Fruit fly (Drosophila melanogaster): ENCODE data around the gene Pino.
A peak's percentile ranks its signal among the peaks of the same experiment; 100 is the strongest.

Pino gene

dm6 chr2L:1118880-1119809, 9.6 kb downstream of the Pino start:
- TF ChIP-seq CG11617 (GFP tag; optimal IDR thresholded peaks at IDR 0.05) (peak; percentile 79), cnc (optimal IDR thresholded peaks at IDR 0.05) (no peak), toe (GFP tag; optimal IDR thresholded peaks at IDR 0.05) (peak; percentile 64), CG12768 (GFP tag; optimal IDR thresholded peaks at IDR 0.05) (peak; percentile 94), CG1620 (GFP tag; optimal IDR thresholded peaks at IDR 0.05) (peak; percentile 64), bab1 (GFP tag; optimal IDR thresholded peaks at IDR 0.05) (peak; percentile 49), CG7101 (tag; optimal IDR thresholded peaks at IDR 0.05) (peak; percentile 71), CG7045 (GFP tag; optimal IDR thresholded peaks at IDR 0.05) (peak; percentile 45), CG33017 (tag; optimal IDR thresholded peaks at IDR 0.05) (peak; percentile 70), Clk (GFP tag; optimal IDR thresholded peaks at IDR 0.05) (no peak), tj (GFP tag; optimal IDR thresholded peaks at IDR 0.05) (peak; percentile 63), Hr96 (GFP tag; optimal IDR thresholded peaks at IDR 0.05) (peak; percentile 57), Mnt (GFP tag; optimal IDR thresholded peaks at IDR 0.05) (peak; percentile 66), kay (GFP tag; ENCODE audit: borderline replicate concordance) (peak; percentile 97), pad (GFP tag; optimal IDR thresholded peaks at IDR 0.05) (peak; percentile 52), ovo (GFP tag; optimal IDR thresholded peaks at IDR 0.05) (peak; percentile 93), cic (GFP tag; optimal IDR thresholded peaks at IDR 0.05) (peak; percentile 78), CG5204 (GFP tag; optimal IDR thresholded peaks at IDR 0.05) (peak; percentile 77), CG14711 (tag; optimal IDR thresholded peaks at IDR 0.05) (peak; percentile 59), Crg-1 (GFP tag; optimal IDR thresholded peaks at IDR 0.05) (peak; percentile 49)

DNA sequence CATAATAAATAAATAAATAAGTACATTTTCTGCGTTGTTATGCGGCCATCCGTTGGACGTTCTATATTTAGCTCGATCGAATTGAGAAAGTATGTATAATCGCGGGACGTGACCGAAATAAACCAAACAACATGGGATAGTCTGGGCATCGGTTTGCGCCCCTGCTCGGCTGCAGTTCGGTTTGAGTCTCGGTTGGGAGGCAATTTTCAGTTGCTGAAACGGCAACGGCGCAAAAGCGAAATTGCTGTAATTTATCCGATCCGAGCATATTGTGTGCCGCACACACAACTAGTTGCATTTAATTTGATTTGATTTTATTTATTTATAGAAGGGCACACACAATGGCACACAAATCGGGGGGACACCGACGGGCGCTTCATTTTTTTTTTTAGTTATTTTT, 10.6 kb downstream of the Pino start:
- peak; percentile 27 for TF ChIP-seq tj (GFP tag; optimal IDR thresholded peaks at IDR 0.05)
- TF ChIP-seq toe (GFP tag; optimal IDR thresholded peaks at IDR 0.05) = peak; percentile 7
- TF ChIP-seq CG7101 (tag; optimal IDR thresholded peaks at IDR 0.05) = no peak
- TF ChIP-seq CG7045 (GFP tag; optimal IDR thresholded peaks at IDR 0.05) = no peak
- TF ChIP-seq CG5204 (GFP tag; optimal IDR thresholded peaks at IDR 0.05) = peak; percentile 39
- peak; percentile 28 for TF ChIP-seq Mnt (GFP tag; optimal IDR thresholded peaks at IDR 0.05)
- no peak for TF ChIP-seq CG33017 (tag; optimal IDR thresholded peaks at IDR 0.05)

dm6 chr2L:1116661-1117322, 12.0 kb downstream of the Pino start:
- TF ChIP-seq CG12768 (GFP tag; optimal IDR thresholded peaks at IDR 0.05) = peak; percentile 82
- peak; percentile 97 for TF ChIP-seq kay (GFP tag; ENCODE audit: borderline replicate concordance)
- TF ChIP-seq Hr96 (GFP tag; optimal IDR thresholded peaks at IDR 0.05) = peak; percentile 34
- peak; percentile 18 for TF ChIP-seq CG33017 (tag; optimal IDR thresholded peaks at IDR 0.05)
- peak; percentile 26 for TF ChIP-seq CG7045 (GFP tag; optimal IDR thresholded peaks at IDR 0.05)
- no peak for TF ChIP-seq CG14711 (tag; optimal IDR thresholded peaks at IDR 0.05)
- TF ChIP-seq cnc (optimal IDR thresholded peaks at IDR 0.05) = no peak
- peak; percentile 26 for TF ChIP-seq toe (GFP tag; optimal IDR thresholded peaks at IDR 0.05)
- TF ChIP-seq cic (GFP tag; optimal IDR thresholded peaks at IDR 0.05) = peak; percentile 99
- peak; percentile 57 for TF ChIP-seq Mnt (GFP tag; optimal IDR thresholded peaks at IDR 0.05)

dm6 chr2L:1114230-1114629, 14.5 kb downstream of the Pino start:
- TF ChIP-seq CG33017 (tag; optimal IDR thresholded peaks at IDR 0.05) (peak; percentile 9), Mnt (GFP tag; optimal IDR thresholded peaks at IDR 0.05) (peak; percentile 2), CG14711 (tag; optimal IDR thresholded peaks at IDR 0.05) (no peak), Clk (GFP tag; optimal IDR thresholded peaks at IDR 0.05) (peak; percentile 49), cnc (optimal IDR thresholded peaks at IDR 0.05) (no peak), toe (GFP tag; optimal IDR thresholded peaks at IDR 0.05) (no peak), CG7101 (tag; optimal IDR thresholded peaks at IDR 0.05) (no peak), Hr96 (GFP tag; optimal IDR thresholded peaks at IDR 0.05) (no peak), kay (GFP tag; ENCODE audit: borderline replicate concordance) (no peak), cic (GFP tag; optimal IDR thresholded peaks at IDR 0.05) (peak; percentile 45), tj (GFP tag; optimal IDR thresholded peaks at IDR 0.05) (peak; percentile 8), ovo (GFP tag; optimal IDR thresholded peaks at IDR 0.05) (peak; percentile 1), bab1 (GFP tag; optimal IDR thresholded peaks at IDR 0.05) (no peak), CG1620 (GFP tag; optimal IDR thresholded peaks at IDR 0.05) (no peak), CG11617 (GFP tag; optimal IDR thresholded peaks at IDR 0.05) (no peak), pad (GFP tag; optimal IDR thresholded peaks at IDR 0.05) (no peak), CG12768 (GFP tag; optimal IDR thresholded peaks at IDR 0.05) (peak; percentile 6), CG7045 (GFP tag; optimal IDR thresholded peaks at IDR 0.05) (no peak), Crg-1 (GFP tag; optimal IDR thresholded peaks at IDR 0.05) (no peak)

- TF ChIP-seq toe (GFP tag; optimal IDR thresholded peaks at IDR 0.05) (no peak), CG33017 (tag; optimal IDR thresholded peaks at IDR 0.05) (no peak), bab1 (GFP tag; optimal IDR thresholded peaks at IDR 0.05) (no peak), CG1620 (GFP tag; optimal IDR thresholded peaks at IDR 0.05) (no peak), Crg-1 (GFP tag; optimal IDR thresholded peaks at IDR 0.05) (no peak), CG14711 (tag; optimal IDR thresholded peaks at IDR 0.05) (no peak), pad (GFP tag; optimal IDR thresholded peaks at IDR 0.05) (no peak), CG12768 (GFP tag; optimal IDR thresholded peaks at IDR 0.05) (no peak)
These were observed 16.1 kb downstream of the Pino start, which contains the start of gene CG14340 for dm6 chr2L:1112641-1113040. TSS of gene CG14340 (plus strand) at chr2L:1112941.

All from whole organism, adult.